Worm (Caenorhabditis elegans) whole organism, late embryonic: ENCODE data around the gene B0244.7.

Source experiments
- K02D7.2 ChIP-seq: sonication (generic microtip); optimal IDR thresholded peaks from 2 replicates; lab custom pipeline; 2017; ENCODE audit warnings: mild to moderate bottlenecking, missing genetic modification characterization, missing compliant biosample characterization
- K09A11.1 ChIP-seq: sonication (generic microtip); optimal IDR thresholded peaks from 2 replicates; lab custom pipeline; 2017; ENCODE audit warnings: antibody characterized with exemption, mild to moderate bottlenecking, missing genetic modification characterization, missing compliant biosample characterization; ENCODE audit not compliant: insufficient read depth
- T23F11.4 ChIP-seq: fragments of 200-800 bp; sonication (Bioruptor generic); optimal IDR thresholded peaks from 2 replicates; lab custom pipeline; 2018; ENCODE audit warnings: mild to moderate bottlenecking, missing genetic modification characterization, missing compliant biosample characterization
- Y22D7AL.16 ChIP-seq: sonication (generic microtip); optimal IDR thresholded peaks from 2 replicates; lab custom pipeline; 2016; ENCODE audit warnings: missing genetic modification characterization, missing compliant biosample characterization
- ahr-1 ChIP-seq: sonication (generic microtip); optimal IDR thresholded peaks from 2 replicates; lab custom pipeline; 2016; ENCODE audit warnings: missing genetic modification characterization, missing compliant biosample characterization
- ama-1 ChIP-seq: fragments of 150-350 bp; optimal IDR thresholded peaks from 2 replicates; lab custom pipeline; 2014
- ceh-18 ChIP-seq: sonication (generic microtip); optimal IDR thresholded peaks from 2 replicates; lab custom pipeline; 2016; ENCODE audit warnings: missing genetic modification characterization, missing compliant biosample characterization
- ceh-2 ChIP-seq: sonication (generic microtip); optimal IDR thresholded peaks from 2 replicates; lab custom pipeline; 2016; ENCODE audit warnings: missing genotype, missing genetic modification characterization, missing compliant biosample characterization
- ceh-30 ChIP-seq: fragments of 150-350 bp; optimal IDR thresholded peaks from 2 replicates; lab custom pipeline; 2014; ENCODE audit warnings: missing biosample characterization, missing genetic modification characterization
- ceh-31 ChIP-seq: sonication (generic microtip); optimal IDR thresholded peaks from 2 replicates; lab custom pipeline; 2016; ENCODE audit warnings: missing genetic modification characterization, missing compliant biosample characterization
- ceh-45 ChIP-seq: fragments of 200-800 bp; sonication (Bioruptor generic); IDR thresholded peaks from 2 replicates; pipeline ENCODE4 v1.3.6; 2022; ENCODE audit warnings: missing genetic modification reagents, missing genetic modification characterization, missing compliant biosample characterization
- ceh-6 ChIP-seq: fragments of 200-800 bp; sonication (Bioruptor generic); optimal IDR thresholded peaks from 2 replicates; lab custom pipeline; 2018; ENCODE audit warnings: mild to moderate bottlenecking, missing genetic modification characterization, missing compliant biosample characterization
- che-1 ChIP-seq: sonication (generic microtip); optimal IDR thresholded peaks from 2 replicates; lab custom pipeline; 2016; ENCODE audit warnings: mild to moderate bottlenecking, missing genetic modification characterization, missing compliant biosample characterization
- dmd-4 ChIP-seq: sonication (generic microtip); optimal IDR thresholded peaks from 2 replicates; lab custom pipeline; 2016; ENCODE audit warnings: borderline replicate concordance, missing genetic modification characterization, missing compliant biosample characterization
- dve-1 ChIP-seq: sonication (generic microtip); optimal IDR thresholded peaks from 2 replicates; lab custom pipeline; 2017; ENCODE audit warnings: antibody characterized with exemption, mild to moderate bottlenecking, missing genetic modification characterization, missing compliant biosample characterization
- elt-2 ChIP-seq: sonication (generic microtip); optimal IDR thresholded peaks from 2 replicates; lab custom pipeline; 2016; ENCODE audit warnings: missing genetic modification reagents, missing genetic modification characterization, missing compliant biosample characterization
- fkh-10 ChIP-seq: fragments of 150-350 bp; optimal IDR thresholded peaks from 2 replicates; lab custom pipeline; 2014; ENCODE audit warnings: missing biosample characterization, missing genetic modification reagents, missing genetic modification characterization
- hlh-13 ChIP-seq: fragments of 200-800 bp; sonication (Bioruptor generic); optimal IDR thresholded peaks from 2 replicates; lab custom pipeline; 2018; ENCODE audit warnings: mild to moderate bottlenecking, missing genetic modification characterization, missing compliant biosample characterization
- hlh-15 ChIP-seq: sonication (generic microtip); optimal IDR thresholded peaks from 2 replicates; lab custom pipeline; 2016; ENCODE audit warnings: missing genetic modification characterization, missing compliant biosample characterization
- hlh-6 ChIP-seq: sonication (generic microtip); optimal IDR thresholded peaks from 2 replicates; lab custom pipeline; 2016; ENCODE audit warnings: missing genotype, missing genetic modification characterization, missing compliant biosample characterization
- odd-2 ChIP-seq: sonication (generic microtip); optimal IDR thresholded peaks from 2 replicates; lab custom pipeline; 2017; ENCODE audit warnings: antibody characterized with exemption, mild to moderate bottlenecking, missing genetic modification characterization, missing compliant biosample characterization
- pat-9 ChIP-seq: fragments of 200-800 bp; sonication (Bioruptor generic); optimal IDR thresholded peaks from 2 replicates; lab custom pipeline; 2018; ENCODE audit warnings: mild to moderate bottlenecking, missing genetic modification characterization, moderate library complexity, missing compliant biosample characterization
- pha-4 ChIP-seq: fragments of 150-350 bp; optimal IDR thresholded peaks from 2 replicates; lab custom pipeline; 2018; ENCODE audit warnings: missing biosample characterization, missing genetic modification reagents, missing genetic modification characterization
- pros-1 ChIP-seq: fragments of 150-350 bp; optimal IDR thresholded peaks from 2 replicates; lab custom pipeline; 2014; ENCODE audit warnings: missing biosample characterization, missing genetic modification reagents, missing genetic modification characterization
- ref-2 ChIP-seq: sonication (generic microtip); optimal IDR thresholded peaks from 2 replicates; lab custom pipeline; 2016; ENCODE audit warnings: missing genetic modification characterization, missing compliant biosample characterization
- rnt-1 ChIP-seq: sonication (generic microtip); optimal IDR thresholded peaks from 2 replicates; lab custom pipeline; 2016; ENCODE audit warnings: missing genetic modification characterization, missing compliant biosample characterization
- sox-2 ChIP-seq: fragments of 200-800 bp; sonication (Bioruptor generic); IDR thresholded peaks from 2 replicates; pipeline ENCODE4 v1.3.6; 2022; ENCODE audit warnings: missing genetic modification reagents, missing genetic modification characterization, missing compliant biosample characterization
- sox-4 ChIP-seq: sonication (generic microtip); optimal IDR thresholded peaks from 2 replicates; lab custom pipeline; 2017; ENCODE audit warnings: mild to moderate bottlenecking, missing genetic modification characterization, inconsistent platforms, missing compliant biosample characterization
- syd-9 ChIP-seq: sonication (generic microtip); optimal IDR thresholded peaks from 2 replicates; lab custom pipeline; 2016; ENCODE audit warnings: mild to moderate bottlenecking, missing genetic modification characterization, moderate library complexity, missing compliant biosample characterization
- tbx-2 ChIP-seq: sonication (generic microtip); optimal IDR thresholded peaks from 2 replicates; lab custom pipeline; 2016; ENCODE audit warnings: missing genetic modification characterization, missing compliant biosample characterization
- ttx-3 ChIP-seq: sonication (generic microtip); optimal IDR thresholded peaks from 2 replicates; lab custom pipeline; 2016; ENCODE audit warnings: missing genetic modification reagents, missing genetic modification characterization, missing compliant biosample characterization
- unc-42 ChIP-seq: sonication (generic microtip); optimal IDR thresholded peaks from 2 replicates; lab custom pipeline; 2016; ENCODE audit warnings: missing genotype, missing genetic modification characterization, missing compliant biosample characterization
- unc-55 ChIP-seq: sonication (generic microtip); optimal IDR thresholded peaks from 2 replicates; lab custom pipeline; 2017; ENCODE audit warnings: missing biosample characterization, missing genetic modification reagents, missing genetic modification characterization

B0244.7 gene

DNA sequence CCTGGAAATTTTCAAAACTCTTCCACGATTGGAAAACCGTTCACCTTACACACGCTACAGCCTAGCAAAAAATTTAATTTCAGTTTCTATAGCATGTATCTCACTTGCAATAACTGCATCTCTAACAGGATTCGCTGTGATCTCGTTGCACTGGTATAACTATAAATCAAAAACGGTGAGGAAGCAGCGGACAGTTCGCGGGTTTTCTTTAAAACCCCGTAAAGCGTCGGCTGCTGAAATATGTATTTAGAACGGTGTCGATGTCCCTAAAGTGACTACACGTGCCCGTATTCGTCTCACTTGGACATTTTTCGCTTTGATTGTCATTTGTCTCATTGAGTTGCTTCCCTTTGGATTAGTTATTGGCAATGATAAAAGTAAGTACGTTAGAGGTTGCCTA is 3.0 kb downstream of the B0244.7 start (continued):
- no peak for TF ChIP-seq K02D7.2 (tag; lab: Kevin White, UChicago)
- no peak for TF ChIP-seq ceh-2 (tag; lab: Kevin White, UChicago)

DNA sequence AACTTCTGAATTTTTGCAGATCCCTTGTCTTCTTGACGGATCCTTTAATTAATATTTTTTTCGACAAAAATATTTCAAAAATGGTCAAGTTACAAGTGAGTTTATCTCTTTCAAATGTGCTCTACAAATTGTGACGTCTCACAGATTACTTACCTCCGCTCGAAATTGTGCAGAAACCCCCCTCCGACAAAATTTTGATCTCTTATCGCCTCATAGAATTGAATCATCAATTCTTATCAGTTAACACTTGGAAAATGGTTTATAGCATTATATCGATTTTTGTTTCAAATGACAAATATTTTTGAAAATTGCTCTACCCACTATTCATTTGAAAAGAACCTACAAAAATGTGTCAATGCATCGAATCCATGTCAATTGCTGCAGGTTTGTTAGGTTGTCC is 3.6 kb downstream of the B0244.7 start, which contains the start of gene B0244.10:
TSS of gene B0244.10 (plus strand) at position 254 of the 400 bp plus-strand sequence.
- TF ChIP-seq dve-1, result no peak
- peak; percentile 73 for TF ChIP-seq elt-2

DNA sequence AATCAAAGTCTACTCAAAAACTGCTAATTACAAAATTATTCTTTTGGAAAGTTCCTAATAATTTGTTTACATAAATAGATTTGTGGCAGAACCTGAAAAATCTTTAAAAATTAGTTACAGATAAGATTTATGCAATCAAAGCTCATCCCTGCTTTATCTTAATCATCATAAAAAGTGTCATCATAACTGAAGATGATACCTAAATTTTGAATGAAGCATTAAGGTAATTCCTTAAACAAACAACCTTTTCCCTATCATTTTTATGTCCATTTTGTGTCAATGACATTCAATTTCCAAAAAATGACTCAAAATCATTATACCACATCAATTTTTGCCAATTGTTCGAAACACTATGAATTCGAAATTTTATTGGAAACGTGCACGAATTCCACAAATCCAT is 6.4 kb downstream of the B0244.7 start, which contains the start of gene B0244.6:
TSS of gene B0244.6 (plus strand) at position 301 of the 400 bp plus-strand sequence.
- TF ChIP-seq hlh-15 (tag; lab: Kevin White, UChicago) (no peak), pha-4 (tag; lab: Kevin White, UChicago) (no peak), pros-1 (tag; lab: Kevin White, UChicago) (no peak), ceh-6 (GFP tag; lab: Kevin White, UChicago) (no peak)
- TF ChIP-seq, all 69 proteins: peak for 0

DNA sequence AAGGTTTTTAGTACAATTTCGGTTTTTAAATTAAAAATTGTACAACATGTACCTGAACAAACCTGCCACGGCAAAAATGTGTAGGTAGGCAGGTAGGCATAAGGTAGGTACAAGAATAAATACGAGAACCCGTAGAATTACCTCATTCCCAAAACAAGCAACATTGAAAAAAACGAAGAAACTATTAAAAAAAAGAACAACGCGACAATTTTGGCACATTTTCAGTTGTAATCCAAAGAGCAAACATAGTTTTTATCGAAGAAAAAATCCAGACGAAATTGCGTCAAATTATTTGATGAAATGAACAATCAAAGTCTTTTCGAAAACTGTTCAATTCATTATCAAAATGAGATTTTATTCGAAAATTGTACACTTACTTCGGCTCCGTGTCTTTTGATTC is 9.4 kb downstream of the B0244.7 start, which contains the start of gene B0244.16:
TSS of gene B0244.16 (plus strand) at position 301 of the 400 bp plus-strand sequence.
- TF ChIP-seq hlh-13 (GFP tag; lab: Kevin White, UChicago), result no peak
- no peak for TF ChIP-seq tbx-2 (tag; lab: Kevin White, UChicago)
- no peak for TF ChIP-seq pat-9
- TF ChIP-seq ceh-6 (GFP tag; lab: Kevin White, UChicago), result no peak
- TF ChIP-seq hlh-6 (tag; lab: Kevin White, UChicago), result no peak
- TF ChIP-seq T23F11.4 (GFP tag; lab: Kevin White, UChicago), result no peak
- TF ChIP-seq ceh-31, result no peak
- no peak for TF ChIP-seq K09A11.1 (tag; lab: Kevin White, UChicago)
- no peak for TF ChIP-seq unc-55
- TF ChIP-seq ama-1, result no peak
- TF ChIP-seq ahr-1 (tag; lab: Kevin White, UChicago), result no peak
- TF ChIP-seq ceh-18, result no peak
- TF ChIP-seq dmd-4, result no peak
- TF ChIP-seq sox-4 (tag; lab: Kevin White, UChicago), result no peak
- no peak for TF ChIP-seq odd-2
- no peak for TF ChIP-seq ceh-30 (tag; lab: Kevin White, UChicago)

DNA sequence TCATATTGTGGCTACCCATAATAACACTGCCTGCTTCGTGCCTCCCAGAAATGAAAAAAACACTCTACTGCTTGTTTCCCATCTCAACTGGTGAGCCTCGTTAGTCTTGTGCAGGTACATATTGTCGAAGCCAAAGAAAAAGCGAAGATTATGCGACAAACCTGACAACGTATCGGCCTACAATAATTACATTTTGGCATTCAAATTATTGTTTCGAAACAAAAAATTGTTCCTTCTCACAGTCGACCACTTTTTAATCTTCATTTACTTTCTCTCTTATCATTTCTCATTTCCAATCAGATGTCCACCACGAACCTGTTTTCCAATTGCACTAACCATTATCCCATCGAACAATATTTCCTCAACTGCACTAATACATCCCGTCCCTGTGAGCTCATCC is 11.8 kb downstream of the B0244.7 start, which contains the start of gene B0244.15:
TSS of gene B0244.15 (plus strand) at position 301 of the 400 bp plus-strand sequence.
- no peak for TF ChIP-seq ref-2 (tag; lab: Kevin White, UChicago)
- TF ChIP-seq syd-9 (tag; lab: Kevin White, UChicago), result no peak
- no peak for TF ChIP-seq pha-4 (tag; lab: Kevin White, UChicago)
- no peak for TF ChIP-seq unc-42
- TF ChIP-seq elt-2, result no peak
- no peak for TF ChIP-seq fkh-10 (GFP tag; lab: Kevin White, UChicago)
- TF ChIP-seq T23F11.4 (GFP tag; lab: Kevin White, UChicago), result no peak
- no peak for TF ChIP-seq pros-1 (tag; lab: Kevin White, UChicago)
- no peak for TF ChIP-seq ceh-18
- no peak for TF ChIP-seq unc-55
- no peak for TF ChIP-seq dve-1
- no peak for TF ChIP-seq ceh-45
- TF ChIP-seq Y22D7AL.16, result no peak
- no peak for TF ChIP-seq rnt-1
- TF ChIP-seq, all 69 proteins: peak for 0

DNA sequence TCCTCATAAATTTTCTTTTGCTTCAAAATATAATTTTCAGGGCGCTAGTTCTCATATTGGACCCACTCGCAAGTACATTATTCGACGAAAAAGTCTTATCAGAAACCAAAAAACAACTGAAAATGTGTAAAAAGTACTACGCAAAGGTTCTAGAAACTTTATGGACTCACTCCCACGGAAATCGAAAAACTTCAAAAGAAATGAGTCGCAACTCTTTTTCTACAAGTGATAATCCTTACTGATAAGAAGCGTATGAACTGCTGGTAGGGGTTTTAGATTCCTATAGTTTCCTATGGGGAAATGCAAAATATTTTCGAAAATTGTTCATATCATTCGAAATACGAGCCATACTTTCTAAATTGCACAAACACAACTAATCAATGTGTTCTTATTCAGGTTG is 13.3 kb downstream of the B0244.7 start, which contains the start of gene B0244.5:
TSS of gene B0244.5 (plus strand) at position 301 of the 400 bp plus-strand sequence.
- TF ChIP-seq che-1 (tag; lab: Kevin White, UChicago) (no peak), ceh-2 (tag; lab: Kevin White, UChicago) (no peak), ref-2 (tag; lab: Kevin White, UChicago) (no peak), ttx-3 (no peak), sox-2 (GFP tag; lab: Robert Waterston, UW) (no peak), pros-1 (tag; lab: Kevin White, UChicago) (no peak), ceh-6 (GFP tag; lab: Kevin White, UChicago) (no peak), ceh-31 (no peak), odd-2 (no peak), pha-4 (tag; lab: Kevin White, UChicago) (no peak)
- TF ChIP-seq, all 69 proteins: peak for 0
